Worm (Caenorhabditis elegans): ENCODE data around the gene C09B9.85.

Gene C09B9.85

ce11 chrIV:4993128-4993527 lies 32.4 kb downstream of the C09B9.85 start:
- no peak for TF ChIP-seq nhr-179 (tag; optimal IDR thresholded peaks at IDR 0.05)
- TF ChIP-seq lin-54 (GFP tag; optimal IDR thresholded peaks at IDR 0.05): no peak
- TF ChIP-seq attf-5 (GFP tag; optimal IDR thresholded peaks at IDR 0.05): no peak
- no peak for TF ChIP-seq sptf-2 (GFP tag; optimal IDR thresholded peaks at IDR 0.05)
- TF ChIP-seq T26A5.8 (tag; optimal IDR thresholded peaks at IDR 0.05): no peak
- no peak for TF ChIP-seq D2030.7 (GFP tag; IDR thresholded peaks at IDR 0.05)
- TF ChIP-seq ceh-91 (GFP tag; IDR thresholded peaks at IDR 0.05): no peak

- TF ChIP-seq B0035.1 (tag; optimal IDR thresholded peaks at IDR 0.05): no peak
- TF ChIP-seq chd-7 (tag; optimal IDR thresholded peaks at IDR 0.05): no peak
- TF ChIP-seq nhr-80 (tag; optimal IDR thresholded peaks at IDR 0.05): no peak
- TF ChIP-seq snpc-1.3 (tag; optimal IDR thresholded peaks at IDR 0.05; ENCODE audit: insufficient read depth): no peak
- TF ChIP-seq hrde-1 (tag; optimal IDR thresholded peaks at IDR 0.05; ENCODE audit: borderline replicate concordance): no peak
- no peak for TF ChIP-seq zim-3 (tag; optimal IDR thresholded peaks at IDR 0.05)
- TF ChIP-seq somi-1 (GFP tag; optimal IDR thresholded peaks at IDR 0.05): no peak
- TF ChIP-seq rcor-1 (GFP tag; IDR thresholded peaks at IDR 0.05): no peak
- TF ChIP-seq hmg-20 (GFP tag; IDR thresholded peaks at IDR 0.05): no peak
- TF ChIP-seq lin-54 (GFP tag; optimal IDR thresholded peaks at IDR 0.05): no peak
- no peak for TF ChIP-seq dox-1 (GFP tag; IDR thresholded peaks at IDR 0.05)
- TF ChIP-seq egrh-3 (GFP tag; IDR thresholded peaks at IDR 0.05): no peak
- no peak for TF ChIP-seq him-1 (tag; optimal IDR thresholded peaks at IDR 0.05)
Measured at ce11 chrIV:4992089-4992488, 33.5 kb downstream of the C09B9.85 start, which contains the start of gene str-162. Gene str-162, plus strand, starts transcription at chrIV:4992389.

ce11 chrIV:4988531-4988930 lies 37.0 kb downstream of the C09B9.85 start, which contains the start of gene E03H12.7:
Gene E03H12.7, minus strand, starts transcription at chrIV:4988631.
- TF ChIP-seq nfyb-1 (GFP tag; IDR thresholded peaks at IDR 0.05) (no peak), aptf-3 (GFP tag; IDR thresholded peaks at IDR 0.05) (no peak), ztf-28 (GFP tag; IDR thresholded peaks at IDR 0.05) (no peak), cebp-1 (GFP tag; IDR thresholded peaks at IDR 0.05) (no peak), cebp-1 (tag; optimal IDR thresholded peaks at IDR 0.05) (no peak), unc-130 (GFP tag; optimal IDR thresholded peaks at IDR 0.05) (no peak), attf-3 (GFP tag; conservative IDR thresholded peaks at IDR 0.05) (no peak), let-607 (tag; optimal IDR thresholded peaks at IDR 0.05) (no peak), D2030.7 (GFP tag; IDR thresholded peaks at IDR 0.05) (no peak), Y53G8AR.9 (GFP tag; conservative IDR thresholded peaks at IDR 0.05) (no peak), snpc-1.1 (tag; optimal IDR thresholded peaks at IDR 0.05; ENCODE audit: insufficient read depth) (no peak)

ce11 chrIV:4986246-4986645 lies 39.3 kb downstream of the C09B9.85 start, which contains the start of gene clec-177:
Gene clec-177, plus strand, starts transcription at chrIV:4986546.
- TF ChIP-seq ets-4 (GFP tag; optimal IDR thresholded peaks at IDR 0.05) (no peak), dpl-1 (GFP tag; optimal IDR thresholded peaks at IDR 0.05) (no peak), let-526 (GFP tag; IDR thresholded peaks at IDR 0.05) (no peak), C06A6.2 (GFP tag; conservative IDR thresholded peaks at IDR 0.05) (no peak), D2030.7 (GFP tag; IDR thresholded peaks at IDR 0.05) (no peak), rcor-1 (GFP tag; IDR thresholded peaks at IDR 0.05) (no peak)

ce11 chrIV:4983746-4984145 lies 41.8 kb downstream of the C09B9.85 start, which contains the start of gene clec-176:
Gene clec-176, plus strand, starts transcription at chrIV:4984046.
- TF ChIP-seq C17E4.6 (GFP tag; IDR thresholded peaks at IDR 0.05) (no peak), dox-1 (GFP tag; IDR thresholded peaks at IDR 0.05) (no peak), K12H6.12 (tag; optimal IDR thresholded peaks at IDR 0.05) (no peak), snpc-1.3 (tag; optimal IDR thresholded peaks at IDR 0.05; ENCODE audit: insufficient read depth) (no peak), nfyb-1 (GFP tag; IDR thresholded peaks at IDR 0.05) (no peak), Y56A3A.18 (GFP tag; IDR thresholded peaks at IDR 0.05) (no peak), ztf-26 (tag; optimal IDR thresholded peaks at IDR 0.05) (no peak), ceh-40 (GFP tag; IDR thresholded peaks at IDR 0.05) (no peak), ceh-58 (GFP tag; IDR thresholded peaks at IDR 0.05) (no peak), F22D6.2 (tag; optimal IDR thresholded peaks at IDR 0.05) (no peak), ekl-4 (GFP tag; IDR thresholded peaks at IDR 0.05) (no peak), rpc-1 (optimal IDR thresholded peaks at IDR 0.05) (no peak), rpc-1 (tag; optimal IDR thresholded peaks at IDR 0.05) (no peak), nhr-179 (tag; optimal IDR thresholded peaks at IDR 0.05) (no peak), F52B5.7 (tag; optimal IDR thresholded peaks at IDR 0.05) (no peak)

All from whole organism, young adult.